Fruit fly (Drosophila melanogaster) whole organism, embryonic: ENCODE results near the gene CG9393.

Experiments
- Asciz ChIP-seq: fragments of 200-800 bp; sonication (Bioruptor generic); optimal IDR thresholded peaks from 2 replicates; lab custom pipeline; 2017; ENCODE audit warnings: missing biosample characterization, mild to moderate bottlenecking, missing genetic modification characterization, missing genetic modification reagents
- CG10654 ChIP-seq: fragments of 200-800 bp; sonication (Bioruptor generic); optimal IDR thresholded peaks from 2 replicates; lab custom pipeline; 2016; ENCODE audit warnings: missing biosample characterization, missing genetic modification characterization
- CG10979 ChIP-seq: fragments of 200-800 bp; sonication (Bioruptor generic); optimal IDR thresholded peaks from 2 replicates; lab custom pipeline; 2018; ENCODE audit warnings: missing biosample characterization, mild to moderate bottlenecking, missing genetic modification characterization, moderate library complexity
- CG12659 ChIP-seq: fragments of 200-800 bp; sonication (Bioruptor generic); optimal IDR thresholded peaks from 3 replicates; lab custom pipeline; 2017; ENCODE audit warnings: mild to moderate bottlenecking, missing biosample characterization, missing genetic modification reagents, missing genetic modification characterization
- CG14860 ChIP-seq: fragments of 200-800 bp; sonication (Bioruptor generic); IDR thresholded peaks from 3 replicates; pipeline ENCODE4 v1.3.6; 2022; ENCODE audit warnings: missing biosample characterization, missing genetic modification characterization; ENCODE audit not compliant: partially characterized antibody
- CG15011 ChIP-seq: fragments of 200-800 bp; sonication (Bioruptor generic); optimal IDR thresholded peaks from 3 replicates; lab custom pipeline; 2018; ENCODE audit warnings: missing biosample characterization, mild to moderate bottlenecking, missing genetic modification characterization
- CG17359 ChIP-seq: fragments of 200-800 bp; sonication (Bioruptor generic); optimal IDR thresholded peaks from 3 replicates; lab custom pipeline; 2018; ENCODE audit warnings: missing biosample characterization, mild to moderate bottlenecking, missing genetic modification characterization, moderate library complexity
- CG2678 ChIP-seq: fragments of 200-800 bp; sonication (Bioruptor generic); optimal IDR thresholded peaks from 3 replicates; lab custom pipeline; 2019; ENCODE audit warnings: missing biosample characterization, mild to moderate bottlenecking, missing genetic modification characterization, moderate library complexity
- CG30020 ChIP-seq: fragments of 200-800 bp; optimal IDR thresholded peaks from 2 replicates; lab custom pipeline; 2019; ENCODE audit warnings: missing biosample characterization, mild to moderate bottlenecking, missing genetic modification characterization, moderate library complexity
- CG3065 ChIP-seq: fragments of 200-800 bp; sonication (Bioruptor generic); optimal IDR thresholded peaks from 2 replicates; lab custom pipeline; 2016; ENCODE audit warnings: missing biosample characterization, missing genetic modification characterization
- CG34224 ChIP-seq: fragments of 200-800 bp; sonication (Bioruptor generic); IDR thresholded peaks from 3 replicates; pipeline ENCODE4 v1.3.6; 2022; ENCODE audit warnings: missing biosample characterization, missing genetic modification characterization; ENCODE audit not compliant: partially characterized antibody
- CG3726 ChIP-seq: fragments of 200-800 bp; sonication (Bioruptor generic); IDR thresholded peaks from 3 replicates; pipeline ENCODE4, ENCODE4 v1.3.6; 2022; ENCODE audit warnings: missing biosample characterization, missing genetic modification characterization
- CG5180 ChIP-seq: fragments of 200-800 bp; sonication (Bioruptor generic); optimal IDR thresholded peaks from 3 replicates; lab custom pipeline; 2017; ENCODE audit warnings: missing biosample characterization, missing genetic modification characterization, mild to moderate bottlenecking, moderate library complexity, missing genetic modification reagents
- CG9437 ChIP-seq: fragments of 200-800 bp; sonication (Bioruptor generic); optimal IDR thresholded peaks from 2 replicates; lab custom pipeline; 2018; ENCODE audit warnings: missing biosample characterization, mild to moderate bottlenecking, missing genetic modification characterization
- E2f1 ChIP-seq: fragments of 200-800 bp; sonication (Bioruptor generic); IDR thresholded peaks from 2 replicates; pipeline ENCODE4 v1.3.6; 2022; ENCODE audit warnings: missing biosample characterization, missing genetic modification characterization
- Ets65A ChIP-seq: fragments of 200-800 bp; sonication (Bioruptor generic); peaks from one replicate; lab custom pipeline; 2016; ENCODE audit warnings: missing biosample characterization, missing genetic modification characterization
- Lim3 ChIP-seq: fragments of 200-800 bp; sonication (Bioruptor generic); IDR thresholded peaks from 2 replicates; pipeline ENCODE4 v1.3.6; 2022; ENCODE audit warnings: missing biosample characterization, missing genetic modification characterization
- Neu2 ChIP-seq: fragments of 200-800 bp; sonication (Bioruptor generic); optimal IDR thresholded peaks from 3 replicates; lab custom pipeline; 2016; ENCODE audit warnings: missing biosample characterization, missing genetic modification characterization, borderline replicate concordance
- Nf-YB ChIP-seq: fragments of 200-800 bp; sonication (Bioruptor generic); optimal IDR thresholded peaks from 3 replicates; lab custom pipeline; 2019; ENCODE audit warnings: missing biosample characterization, mild to moderate bottlenecking, missing genetic modification characterization, moderate library complexity
- Nf-YC ChIP-seq: fragments of 200-800 bp; optimal IDR thresholded peaks from 3 replicates; lab custom pipeline; 2019; ENCODE audit warnings: missing biosample characterization, mild to moderate bottlenecking, missing genetic modification characterization, moderate library complexity
- Scr ChIP-seq: fragments of 200-800 bp; sonication (Bioruptor generic); IDR thresholded peaks from 2 replicates; pipeline ENCODE4 v1.3.6; 2022; ENCODE audit warnings: missing biosample characterization, missing genetic modification characterization; ENCODE audit not compliant: partially characterized antibody
- Taf1 ChIP-seq: fragments of 200-800 bp; sonication (Bioruptor generic); IDR thresholded peaks from 2 replicates; pipeline ENCODE4 v1.3.6; 2022; ENCODE audit warnings: missing biosample characterization, missing genetic modification characterization
- YL-1 ChIP-seq: fragments of 200-800 bp; sonication (Bioruptor generic); optimal IDR thresholded peaks from 3 replicates; lab custom pipeline; 2017; ENCODE audit warnings: missing biosample characterization, mild to moderate bottlenecking, missing genetic modification characterization
- abd-A ChIP-seq: fragments of 200-800 bp; sonication (Bioruptor generic); optimal IDR thresholded peaks from 3 replicates; lab custom pipeline; 2019; ENCODE audit warnings: missing biosample characterization, mild to moderate bottlenecking, missing genetic modification characterization, moderate library complexity
- bbx ChIP-seq: fragments of 200-800 bp; sonication (Bioruptor generic); IDR thresholded peaks from 2 replicates; pipeline ENCODE4 v1.3.6; 2022; ENCODE audit warnings: missing biosample characterization, missing genetic modification characterization; ENCODE audit not compliant: partially characterized antibody
- br ChIP-seq: fragments of >200 bp; optimal IDR thresholded peaks from 2 replicates; lab custom pipeline; 2017
- chm ChIP-seq: fragments of 200-800 bp; sonication (Bioruptor generic); IDR thresholded peaks from 2 replicates; pipeline ENCODE4 v1.3.6; 2022; ENCODE audit warnings: missing biosample characterization, missing genetic modification characterization
- cwo ChIP-seq: fragments of 200-800 bp; sonication (Bioruptor generic); optimal IDR thresholded peaks from 3 replicates; lab custom pipeline; 2017; ENCODE audit warnings: missing biosample characterization, missing genetic modification characterization, mild to moderate bottlenecking, moderate library complexity, missing genetic modification reagents
- dimm ChIP-seq: fragments of 200-800 bp; sonication (Bioruptor generic); IDR thresholded peaks from 2 replicates; pipeline ENCODE4 v1.3.6; 2022; ENCODE audit warnings: missing biosample characterization, missing genetic modification characterization
- dysf ChIP-seq: fragments of 200-800 bp; sonication (Bioruptor generic); IDR thresholded peaks from 3 replicates; pipeline ENCODE4 v1.3.6; 2022; ENCODE audit warnings: missing biosample characterization, missing genetic modification characterization
- ewg ChIP-seq: fragments of 200-800 bp; sonication (Bioruptor generic); optimal IDR thresholded peaks from 3 replicates; lab custom pipeline; 2017; ENCODE audit warnings: mild to moderate bottlenecking, missing biosample characterization, missing genetic modification reagents, missing genetic modification characterization
- fd96Cb ChIP-seq: fragments of 200-800 bp; sonication (Bioruptor generic); optimal IDR thresholded peaks from 2 replicates; lab custom pipeline; 2018; ENCODE audit warnings: missing biosample characterization, mild to moderate bottlenecking, missing genetic modification characterization, moderate library complexity
- ftz-f1 ChIP-seq: fragments of 200-800 bp; sonication (Bioruptor generic); optimal IDR thresholded peaks from 2 replicates; lab custom pipeline; 2016; ENCODE audit warnings: missing biosample characterization, missing genetic modification characterization
- gem ChIP-seq: fragments of 200-800 bp; sonication (Bioruptor generic); optimal IDR thresholded peaks from 2 replicates; lab custom pipeline; 2019; ENCODE audit warnings: missing biosample characterization, mild to moderate bottlenecking, missing genetic modification characterization, moderate library complexity
- nerfin-2 ChIP-seq: fragments of 200-800 bp; sonication (Bioruptor generic); IDR thresholded peaks from 2 replicates; pipeline ENCODE4 v1.3.6; 2022; ENCODE audit warnings: missing biosample characterization, missing genetic modification characterization; ENCODE audit not compliant: partially characterized antibody
- nom ChIP-seq: fragments of 200-800 bp; sonication (Bioruptor generic); optimal IDR thresholded peaks from 2 replicates; lab custom pipeline; 2017; ENCODE audit warnings: missing biosample characterization, missing genetic modification characterization, mild to moderate bottlenecking, moderate library complexity, missing genetic modification reagents
- odd ChIP-seq: fragments of 200-800 bp; sonication (Bioruptor generic); optimal IDR thresholded peaks from 2 replicates; lab custom pipeline; 2017; ENCODE audit warnings: missing biosample characterization, mild to moderate bottlenecking, missing genetic modification characterization
- otp ChIP-seq: fragments of 200-800 bp; sonication (Bioruptor generic); IDR thresholded peaks from 3 replicates; pipeline ENCODE4, ENCODE4 v1.3.6; 2022; ENCODE audit warnings: missing biosample characterization, missing genetic modification characterization
- pzg ChIP-seq: fragments of 200-800 bp; sonication (Bioruptor generic); optimal IDR thresholded peaks from 3 replicates; lab custom pipeline; 2018; ENCODE audit warnings: missing biosample characterization, mild to moderate bottlenecking, missing genetic modification characterization, moderate library complexity
- sisA ChIP-seq: fragments of 200-800 bp; sonication (Bioruptor generic); IDR thresholded peaks from 2 replicates; pipeline ENCODE4 v1.3.6; 2022; ENCODE audit warnings: missing biosample characterization, missing genetic modification characterization
- slp2 ChIP-seq: fragments of 200-800 bp; sonication (Bioruptor generic); optimal IDR thresholded peaks from 2 replicates; lab custom pipeline; 2016; ENCODE audit warnings: missing biosample characterization, missing genetic modification characterization
- so ChIP-seq: fragments of 200-800 bp; sonication (Bioruptor generic); IDR thresholded peaks from 3 replicates; pipeline ENCODE4 v1.3.6; 2022; ENCODE audit warnings: missing biosample characterization, missing genetic modification characterization
- sqz ChIP-seq: fragments of 200-800 bp; sonication (Bioruptor generic); optimal IDR thresholded peaks from 3 replicates; lab custom pipeline; 2018; ENCODE audit warnings: missing biosample characterization, mild to moderate bottlenecking, missing genetic modification characterization
- sr ChIP-seq: fragments of 200-800 bp; sonication (Bioruptor generic); IDR thresholded peaks from 3 replicates; pipeline ENCODE4 v1.3.6; 2022; ENCODE audit warnings: missing biosample characterization, missing genetic modification characterization
- stwl ChIP-seq: fragments of 200-800 bp; sonication (Bioruptor generic); optimal IDR thresholded peaks from 3 replicates; lab custom pipeline; 2018; ENCODE audit warnings: missing biosample characterization, mild to moderate bottlenecking, missing genetic modification characterization, moderate library complexity
- trem ChIP-seq: fragments of 200-800 bp; optimal IDR thresholded peaks from 3 replicates; lab custom pipeline; 2019; ENCODE audit warnings: missing biosample characterization, mild to moderate bottlenecking, missing genetic modification characterization, moderate library complexity
- zen ChIP-seq: fragments of 200-800 bp; sonication (Bioruptor generic); optimal IDR thresholded peaks from 3 replicates; lab custom pipeline; 2018; ENCODE audit warnings: missing biosample characterization, mild to moderate bottlenecking, missing genetic modification characterization, moderate library complexity
- zfh2 ChIP-seq: fragments of 200-800 bp; sonication (Bioruptor generic); optimal IDR thresholded peaks from 2 replicates; lab custom pipeline; 2016; ENCODE audit warnings: missing biosample characterization, missing genetic modification characterization

Gene CG9393

DNA sequence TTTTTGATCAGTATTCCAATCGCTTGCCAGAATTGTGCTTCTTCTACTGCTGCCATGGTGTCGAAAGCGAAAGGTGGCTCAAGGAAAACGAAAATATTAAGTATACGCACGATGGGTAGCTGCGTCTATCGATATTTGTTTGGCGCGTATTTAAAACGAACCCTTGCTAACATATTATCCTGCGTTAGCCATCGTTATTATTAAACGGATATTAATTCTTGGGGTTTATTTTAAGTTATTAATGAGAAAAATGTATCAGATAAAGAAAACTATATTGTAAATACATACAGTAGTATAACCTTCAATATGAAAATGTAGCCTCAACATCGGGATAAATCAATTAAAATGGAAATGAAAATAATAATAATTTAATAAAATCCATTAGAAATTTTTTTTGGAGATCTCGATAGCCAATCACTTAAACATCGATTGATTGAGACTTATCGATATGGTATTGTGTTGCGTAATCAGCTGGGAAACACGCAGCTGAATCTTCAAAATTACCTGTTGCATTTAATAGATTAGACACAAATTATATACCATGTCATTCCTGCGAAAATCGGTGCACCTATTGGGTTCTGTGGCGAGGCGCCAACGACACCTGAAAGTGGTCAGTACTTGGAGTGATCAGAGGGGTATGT is 8.0 kb downstream of the CG9393 start, which contains the start of the genes CG9386 and BckdhA (continued):
- TF ChIP-seq slp2 (GFP tag; lab: Kevin White, UChicago) (peak; percentile 6), fd96Cb (tag; lab: Kevin White, UChicago) (peak; percentile 31), E2f1 (no peak), otp (GFP tag; lab: Robert Waterston, UW) (0 out of 3 replicates have a peak, but pooled peaks have one; percentile 25), bbx (peak; percentile 41; the same call in 1 of the 2 replicates), odd (GFP tag; lab: Kevin White, UChicago) (peak; percentile 48), Lim3 (GFP tag; lab: Robert Waterston, UW) (no peak), Scr (GFP tag; lab: Robert Waterston, UW) (peak; percentile 81), zen (peak; percentile 5), abd-A (no peak), sr (GFP tag; lab: Robert Waterston, UW) (no peak), nerfin-2 (GFP tag; lab: Robert Waterston, UW) (peak; percentile 60; the same call in 1 of the 2 replicates), CG9437 (GFP tag; lab: Kevin White, UChicago) (peak; percentile 77), CG12659 (GFP tag; lab: Kevin White, UChicago) (peak; percentile 66), sisA (GFP tag; lab: Robert Waterston, UW) (no peak), cwo (GFP tag; lab: Kevin White, UChicago) (peak; percentile 54), Nf-YB (GFP tag; lab: Kevin White, UChicago) (peak; percentile 0), dimm (GFP tag; lab: Robert Waterston, UW) (no peak), CG10979 (tag; lab: Kevin White, UChicago) (peak; percentile 76), sqz (GFP tag; lab: Kevin White, UChicago) (no peak), Ets65A (GFP tag; lab: Kevin White, UChicago) (peak; percentile 95), CG10654 (GFP tag; lab: Kevin White, UChicago) (peak; percentile 45), pzg (GFP tag; lab: Kevin White, UChicago) (peak; percentile 55), CG3726 (GFP tag; lab: Robert Waterston, UW) (no peak), CG14860 (GFP tag; lab: Robert Waterston, UW) (peak; percentile 63; the same call in 2 of the 3 replicates), CG3065 (GFP tag; lab: Kevin White, UChicago) (no peak), Asciz (no peak), so (GFP tag; lab: Robert Waterston, UW) (no peak), CG2678 (tag; lab: Kevin White, UChicago) (peak; percentile 63), br (lab: Kevin White, UChicago) (no peak), CG15011 (GFP tag; lab: Kevin White, UChicago) (no peak), chm (GFP tag; lab: Robert Waterston, UW) (no peak), zfh2 (GFP tag; lab: Kevin White, UChicago) (peak; percentile 58), dysf (GFP tag; lab: Robert Waterston, UW) (0 out of 3 replicates have a peak, but pooled peaks have one; percentile 32), nom (GFP tag; lab: Kevin White, UChicago) (no peak), Taf1 (0 out of 2 replicates have a peak, but pooled peaks have one; percentile 24)

dm6 chr3R:9551659-9552435 is 11.6 kb downstream of the CG9393 start, which contains the start of the genes mura and RnpS1:
Gene mura (minus strand): TSS chr3R:9551806.
Gene RnpS1 (plus strand): TSS chr3R:9552034.
- TF ChIP-seq YL-1 (GFP tag; lab: Kevin White, UChicago) (peak; percentile 30), Neu2 (GFP tag; lab: Kevin White, UChicago) (no peak), CG34224 (GFP tag; lab: Robert Waterston, UW) (no peak), CG5180 (GFP tag; lab: Kevin White, UChicago) (no peak), trem (tag; lab: Kevin White, UChicago) (peak; percentile 69), stwl (tag; lab: Kevin White, UChicago) (peak; percentile 8), Nf-YC (tag; lab: Kevin White, UChicago) (peak; percentile 14), CG30020 (peak; percentile 36), CG17359 (tag; lab: Kevin White, UChicago) (no peak), ewg (GFP tag; lab: Kevin White, UChicago) (peak; percentile 56), gem (peak; percentile 25), ftz-f1 (GFP tag; lab: Kevin White, UChicago) (peak; percentile 90)
